Worm (Caenorhabditis elegans): ENCODE data around the gene Y43F4B.10.

The Y43F4B.10 gene

DNA sequence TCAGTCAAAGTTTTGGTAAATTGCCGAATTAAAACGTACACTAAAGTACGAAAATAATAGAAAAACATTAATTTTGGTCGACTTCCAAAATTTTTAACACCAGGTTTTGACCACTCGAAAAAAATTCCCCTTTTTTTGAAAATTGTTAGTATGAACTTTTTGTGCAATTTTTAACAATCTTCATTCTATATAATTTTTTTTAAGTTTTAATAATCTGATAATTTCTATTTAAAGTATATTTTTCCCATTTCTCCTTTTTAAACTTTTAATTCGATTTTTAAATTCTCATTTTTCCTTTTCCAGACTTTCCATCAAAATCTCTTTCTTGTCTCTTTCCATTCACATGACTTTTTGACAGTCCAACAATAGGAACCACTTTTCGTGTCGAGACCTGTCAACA is 36.9 kb upstream of the Y43F4B.10 start, which contains the start of gene unc-64:
Gene unc-64 (plus strand): TSS at position 301 of the 400 bp plus-strand sequence.
- no peak for TF ChIP-seq ces-1 (GFP tag; optimal IDR thresholded peaks at IDR 0.05)
- no peak for TF ChIP-seq sem-2 (GFP tag; optimal IDR thresholded peaks at IDR 0.05)
- no peak for TF ChIP-seq lsy-2 (tag; optimal IDR thresholded peaks at IDR 0.05)
- no peak for TF ChIP-seq snpc-4 (tag; optimal IDR thresholded peaks at IDR 0.05)
- TF ChIP-seq mab-5 (tag; optimal IDR thresholded peaks at IDR 0.05): no peak
- TF ChIP-seq elt-3 (tag; optimal IDR thresholded peaks at IDR 0.05): no peak
- no peak for TF ChIP-seq nhr-28 (tag; optimal IDR thresholded peaks at IDR 0.05)
- TF ChIP-seq unc-120 (tag; optimal IDR thresholded peaks at IDR 0.05; ENCODE audit: poor library complexity, severe bottlenecking): no peak
- TF ChIP-seq mep-1 (tag; optimal IDR thresholded peaks at IDR 0.05): no peak
- TF ChIP-seq M03D4.4 (tag; optimal IDR thresholded peaks at IDR 0.05): no peak
- no peak for TF ChIP-seq lin-13 (tag; optimal IDR thresholded peaks at IDR 0.05)
- TF ChIP-seq blmp-1 (tag; optimal IDR thresholded peaks at IDR 0.05): no peak
- TF ChIP-seq drap-1 (GFP tag; optimal IDR thresholded peaks at IDR 0.05): no peak
- TF ChIP-seq hlh-1 (tag; optimal IDR thresholded peaks at IDR 0.05): no peak
- TF ChIP-seq elt-1 (tag; optimal IDR thresholded peaks at IDR 0.05; ENCODE audit: borderline replicate concordance, insufficient read depth): no peak

DNA sequence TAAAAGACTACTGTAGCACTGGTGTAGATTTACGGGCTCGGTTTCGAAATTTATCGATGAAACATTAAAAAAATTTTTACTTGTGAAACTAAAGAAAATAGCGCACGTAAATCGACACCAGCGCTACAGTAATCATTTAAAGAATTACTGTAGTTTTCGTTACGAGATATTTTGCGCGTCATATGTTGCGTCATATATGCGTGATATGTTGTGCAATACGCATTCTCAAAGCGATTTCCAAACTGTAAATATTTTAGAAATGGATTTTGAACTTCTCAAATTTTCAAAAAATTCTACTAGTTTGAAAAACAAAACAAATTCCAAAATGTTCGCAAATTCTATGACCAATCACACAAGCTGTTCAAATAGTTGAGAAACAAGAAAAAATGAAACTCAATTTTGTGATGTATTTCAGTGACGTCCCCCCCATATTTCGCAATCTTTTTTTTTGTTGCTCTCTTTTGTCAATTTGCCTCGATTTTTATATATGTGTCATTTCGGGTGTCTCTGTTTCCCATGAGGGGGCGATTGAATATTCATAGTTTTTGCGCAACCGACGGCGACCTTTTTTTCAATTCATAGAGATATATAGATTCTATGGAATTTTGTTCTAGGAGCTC is 35.9 kb upstream of the Y43F4B.10 start:
- TF ChIP-seq pha-4 (tag; optimal IDR thresholded peaks at IDR 0.05): no peak
- TF ChIP-seq ham-2 (GFP tag; optimal IDR thresholded peaks at IDR 0.05): no peak
- TF ChIP-seq ztf-11 (tag; optimal IDR thresholded peaks at IDR 0.05): no peak
- TF ChIP-seq mep-1 (tag; optimal IDR thresholded peaks at IDR 0.05): no peak
- TF ChIP-seq zip-8 (tag; optimal IDR thresholded peaks at IDR 0.05): peak; percentile 98

DNA sequence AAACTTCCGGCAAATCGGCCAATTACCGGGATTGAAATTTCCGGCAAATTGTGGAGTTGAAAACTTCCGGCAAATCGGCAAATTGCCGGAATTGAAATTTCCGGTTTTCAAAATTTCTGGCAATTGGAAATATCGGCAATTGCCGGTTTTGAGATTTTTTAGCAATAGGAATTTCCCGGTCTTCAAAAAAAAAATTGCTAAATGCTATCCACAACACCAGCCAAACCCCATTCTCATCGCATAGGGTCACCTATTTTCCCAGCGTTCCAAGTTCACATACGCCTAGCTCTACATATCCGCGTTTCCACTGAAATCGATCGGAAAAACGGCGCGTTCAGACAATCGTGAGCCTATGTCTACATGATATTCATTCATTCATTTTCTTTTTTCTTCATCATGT is 28.4 kb upstream of the Y43F4B.10 start, which contains the start of gene F56A8.8:
Gene F56A8.8 (plus strand): TSS at position 301 of the 400 bp plus-strand sequence.
- no peak for TF ChIP-seq zip-8 (tag; optimal IDR thresholded peaks at IDR 0.05)
- no peak for TF ChIP-seq lsy-2 (tag; optimal IDR thresholded peaks at IDR 0.05)
- no peak for TF ChIP-seq unc-62 (GFP tag; optimal IDR thresholded peaks at IDR 0.05)
- TF ChIP-seq mls-2 (tag; optimal IDR thresholded peaks at IDR 0.05): no peak

DNA sequence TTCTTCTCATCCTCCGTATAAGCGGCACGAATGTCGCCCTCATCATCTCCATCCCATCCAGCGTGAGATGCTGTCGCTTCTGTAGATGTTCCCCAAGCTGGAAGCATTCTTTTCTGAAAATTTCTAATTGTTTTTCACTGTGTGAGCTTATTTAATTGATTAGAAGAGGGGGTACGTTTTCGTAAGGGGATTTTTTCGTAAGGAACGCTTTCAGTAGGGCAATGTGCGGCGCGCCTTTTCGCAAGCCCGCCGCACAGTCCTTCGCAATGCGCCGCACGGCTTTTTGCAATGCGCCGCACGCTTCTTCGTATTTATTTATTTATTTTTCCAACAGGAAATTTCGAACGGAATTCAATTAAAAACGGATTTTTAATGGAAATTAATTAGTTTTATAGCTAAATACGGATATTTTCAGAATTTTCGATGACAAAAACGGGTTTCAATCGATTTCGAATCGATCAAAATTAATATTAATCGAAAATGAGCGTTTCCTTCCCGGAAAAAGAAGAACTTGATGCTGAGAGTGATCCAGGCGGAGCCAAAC is 20.8 kb upstream of the Y43F4B.10 start, which contains the start of gene set-25:
Gene set-25 (minus strand): TSS at position 120 of the 544 bp plus-strand sequence.
- TF ChIP-seq mls-2 (tag; optimal IDR thresholded peaks at IDR 0.05): peak; percentile 51
- peak; percentile 14 for TF ChIP-seq drap-1 (GFP tag; optimal IDR thresholded peaks at IDR 0.05)
- TF ChIP-seq ceh-43 (GFP tag; optimal IDR thresholded peaks at IDR 0.05): peak; percentile 59
- peak; percentile 50 for TF ChIP-seq sptf-1 (tag; optimal IDR thresholded peaks at IDR 0.05)
- peak; percentile 43 for TF ChIP-seq M03D4.4 (tag; optimal IDR thresholded peaks at IDR 0.05)

DNA sequence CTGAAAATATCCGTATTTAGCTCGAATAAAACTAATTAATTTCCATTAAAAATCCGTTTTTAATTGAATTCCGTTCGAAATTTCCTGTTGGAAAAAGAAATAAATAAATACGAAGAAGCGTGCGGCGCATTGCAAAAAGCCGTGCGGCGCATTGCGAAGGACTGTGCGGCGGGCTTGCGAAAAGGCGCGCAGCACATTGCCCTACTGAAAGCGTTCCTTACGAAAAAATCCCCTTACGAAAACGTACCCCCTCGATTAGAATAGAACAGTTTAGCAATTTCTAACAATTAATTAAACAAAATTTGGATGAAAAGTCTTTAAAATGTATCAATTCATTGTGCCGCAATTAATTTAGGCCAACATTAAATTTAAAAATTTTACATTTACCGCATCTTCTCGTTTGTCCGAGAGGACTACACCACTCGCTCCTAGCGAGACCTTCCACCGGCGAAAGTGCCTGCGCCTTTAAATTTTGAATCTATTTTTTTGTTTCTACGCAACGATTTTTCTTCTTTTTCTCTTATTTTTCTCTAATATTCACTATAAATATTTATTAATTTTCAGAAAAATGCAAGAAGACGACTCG is 17.5 kb upstream of the Y43F4B.10 start, which contains the start of gene npp-18:
Gene npp-18 (plus strand): TSS at position 565 of the 586 bp plus-strand sequence.
- peak; percentile 16 for TF ChIP-seq lin-13 (tag; optimal IDR thresholded peaks at IDR 0.05)
- TF ChIP-seq pha-4 (tag; optimal IDR thresholded peaks at IDR 0.05): peak; percentile 13
- peak; percentile 16 for TF ChIP-seq mep-1 (tag; optimal IDR thresholded peaks at IDR 0.05)
- TF ChIP-seq ces-1 (GFP tag; optimal IDR thresholded peaks at IDR 0.05): peak; percentile 60
- peak; percentile 49 for TF ChIP-seq lsy-2 (tag; optimal IDR thresholded peaks at IDR 0.05)

DNA sequence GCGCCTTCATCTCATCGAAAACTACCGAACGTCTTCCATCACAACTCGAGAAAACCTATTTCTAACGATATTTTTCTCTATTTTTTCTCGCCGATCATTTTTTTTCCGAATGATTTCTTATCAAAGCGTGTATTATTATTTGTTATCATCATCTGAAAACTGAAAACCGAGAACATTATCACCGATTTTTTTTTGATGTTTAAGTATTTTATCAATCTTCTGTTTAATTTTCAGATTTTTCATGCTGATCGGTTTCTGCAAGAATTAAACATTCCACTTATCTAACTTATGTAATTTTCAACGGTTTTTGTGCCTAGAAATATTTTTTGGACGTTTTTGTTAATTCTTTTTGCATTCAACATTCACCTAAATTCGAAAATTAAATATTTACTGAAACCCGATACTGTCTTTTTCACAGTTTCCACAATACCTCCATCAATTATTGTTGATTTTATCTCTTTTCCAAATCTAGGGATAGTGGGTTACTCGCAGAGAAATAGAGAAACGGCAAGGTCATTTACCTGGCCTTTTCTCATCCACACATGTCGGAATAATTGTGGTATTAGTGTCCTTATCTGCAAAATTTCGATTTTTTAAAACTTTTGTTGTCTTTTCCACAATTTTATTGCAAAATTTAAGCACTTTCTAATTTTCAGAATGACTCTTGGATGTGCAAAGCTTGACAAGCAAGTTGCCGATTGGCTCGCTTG is 15.0 kb upstream of the Y43F4B.10 start, which contains the start of gene pgm-2:
Gene pgm-2 (plus strand): TSS at position 657 of the 710 bp plus-strand sequence.
- no peak for TF ChIP-seq ceh-39 (tag; optimal IDR thresholded peaks at IDR 0.05)
- TF ChIP-seq nhr-2 (tag; optimal IDR thresholded peaks at IDR 0.05): peak; percentile 35
- peak; percentile 82 for TF ChIP-seq elt-1 (tag; optimal IDR thresholded peaks at IDR 0.05; ENCODE audit: borderline replicate concordance, insufficient read depth)

Measured in whole organism, mixed stage, embryonic.